Fruit fly (Drosophila melanogaster) whole organism, adult: ENCODE data around the gene CG6726.

Experiments
- Crg-1 ChIP-seq: fragments of 200-800 bp; sonication (Bioruptor generic); optimal IDR thresholded peaks from 2 replicates; lab custom pipeline; 2016; ENCODE audit warnings: missing biosample characterization, missing genetic modification characterization
- Mnt ChIP-seq: fragments of 200-800 bp; sonication (Bioruptor generic); optimal IDR thresholded peaks from 2 replicates; lab custom pipeline; 2016; ENCODE audit warnings: missing biosample characterization, mild to moderate bottlenecking, missing genetic modification characterization
- bab1 ChIP-seq: fragments of 200-800 bp; sonication (Bioruptor generic); optimal IDR thresholded peaks from 3 replicates; lab custom pipeline; 2019; ENCODE audit warnings: missing biosample characterization, mild to moderate bottlenecking, missing genetic modification characterization, moderate library complexity
- cnc ChIP-seq, 2 experiments: fragments of >200 bp; optimal IDR thresholded peaks; 2 replicates each; lab custom pipeline; 2017
- toe ChIP-seq: fragments of 200-800 bp; sonication (Bioruptor generic); optimal IDR thresholded peaks from 2 replicates; lab custom pipeline; 2016; ENCODE audit warnings: missing biosample characterization, missing genetic modification characterization

DNA sequence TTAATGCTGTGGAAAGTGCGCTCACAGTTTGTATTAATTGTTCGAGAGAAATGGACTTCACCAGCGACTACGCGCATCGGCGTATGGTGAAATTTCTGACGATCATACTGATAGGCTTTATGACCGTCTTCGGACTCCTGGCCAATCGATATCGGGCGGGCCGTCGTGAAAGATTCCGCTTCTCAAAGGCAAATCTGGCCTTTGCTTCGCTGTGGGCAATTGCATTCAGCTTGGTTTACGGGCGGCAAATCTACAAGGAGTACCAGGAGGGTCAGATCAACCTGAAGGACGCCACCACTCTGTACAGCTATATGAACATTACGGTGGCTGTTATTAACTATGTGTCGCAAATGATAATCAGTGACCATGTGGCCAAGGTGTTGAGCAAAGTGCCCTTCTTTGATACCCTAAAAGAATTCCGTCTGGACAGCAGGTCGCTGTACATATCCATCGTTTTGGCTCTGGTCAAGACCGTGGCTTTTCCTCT, 39.8 kb upstream of the CG6726 start, which contains the start of gene Gr94a:
- TF ChIP-seq Crg-1 (GFP tag; lab: Kevin White, UChicago): no peak
- TF ChIP-seq cnc (optimal IDR thresholded peaks at IDR 0.05; lab: Kevin White, UChicago): no peak
- no peak for TF ChIP-seq Mnt
- no peak for TF ChIP-seq toe (GFP tag; lab: Kevin White, UChicago)
- no peak for TF ChIP-seq bab1 (GFP tag; lab: Kevin White, UChicago)
